Fruit fly (Drosophila melanogaster) whole organism, embryonic: Measurements from ENCODE around the gene CG5828.

Experiments
- Abd-B ChIP-seq: fragments of 200-800 bp; sonication (Bioruptor generic); optimal IDR thresholded peaks from 2 replicates; lab custom pipeline; 2018; ENCODE audit warnings: missing biosample characterization, mild to moderate bottlenecking, missing genetic modification characterization, moderate library complexity
- C15 ChIP-seq: fragments of 200-800 bp; sonication (Bioruptor generic); IDR thresholded peaks from 3 replicates; pipeline ENCODE4 v1.3.6; 2022; ENCODE audit warnings: missing biosample characterization, missing genetic modification characterization
- CG10209 ChIP-seq: fragments of 200-800 bp; sonication (Bioruptor generic); optimal IDR thresholded peaks from 3 replicates; lab custom pipeline; 2017; ENCODE audit warnings: missing biosample characterization, mild to moderate bottlenecking, missing genetic modification characterization, missing genetic modification reagents
- CG10274 ChIP-seq: fragments of 200-800 bp; sonication (Bioruptor generic); optimal IDR thresholded peaks from 3 replicates; lab custom pipeline; 2017; ENCODE audit warnings: missing biosample characterization, mild to moderate bottlenecking, missing genetic modification characterization
- CG11085 ChIP-seq: fragments of 200-800 bp; sonication (Bioruptor generic); IDR thresholded peaks from 2 replicates; pipeline ENCODE4 v1.3.6; 2022; ENCODE audit warnings: missing biosample characterization, missing genetic modification characterization
- CG12744 ChIP-seq: fragments of 200-800 bp; sonication (Bioruptor generic); optimal IDR thresholded peaks from 2 replicates; lab custom pipeline; 2016; ENCODE audit warnings: missing biosample characterization, missing genetic modification characterization
- CG12942 ChIP-seq: fragments of 200-800 bp; sonication (Bioruptor generic); optimal IDR thresholded peaks from 3 replicates; lab custom pipeline; 2016; ENCODE audit warnings: missing biosample characterization, missing genetic modification characterization
- CG14050 ChIP-seq: fragments of 200-800 bp; sonication (Bioruptor generic); IDR thresholded peaks from 3 replicates; pipeline ENCODE4 v1.3.6; 2022; ENCODE audit warnings: missing biosample characterization, missing genetic modification characterization
- CG15514 ChIP-seq: fragments of 200-800 bp; sonication (Bioruptor generic); optimal IDR thresholded peaks from 3 replicates; lab custom pipeline; 2017; ENCODE audit warnings: missing biosample characterization, missing genetic modification characterization, mild to moderate bottlenecking, moderate library complexity, missing genetic modification reagents
- CG18262 ChIP-seq: fragments of 200-800 bp; optimal IDR thresholded peaks from 3 replicates; lab custom pipeline; 2019; ENCODE audit warnings: missing biosample characterization, mild to moderate bottlenecking, missing genetic modification characterization, moderate library complexity
- CG32767 ChIP-seq: fragments of 200-800 bp; sonication (Bioruptor generic); IDR thresholded peaks from 2 replicates; pipeline ENCODE4 v1.3.6; 2022; ENCODE audit warnings: missing biosample characterization, missing genetic modification characterization
- CG33213 ChIP-seq: fragments of 200-800 bp; sonication (Bioruptor generic); optimal IDR thresholded peaks from 3 replicates; lab custom pipeline; 2016; ENCODE audit warnings: missing biosample characterization, missing genetic modification characterization
- CG4707 ChIP-seq: fragments of 200-800 bp; sonication (Bioruptor generic); optimal IDR thresholded peaks from 2 replicates; lab custom pipeline; 2018; ENCODE audit warnings: missing biosample characterization, mild to moderate bottlenecking, missing genetic modification characterization, moderate library complexity
- CG5180 ChIP-seq: fragments of 200-800 bp; sonication (Bioruptor generic); optimal IDR thresholded peaks from 3 replicates; lab custom pipeline; 2017; ENCODE audit warnings: missing biosample characterization, missing genetic modification characterization, mild to moderate bottlenecking, moderate library complexity, missing genetic modification reagents
- CG7271 ChIP-seq: fragments of 200-800 bp; sonication (Bioruptor generic); optimal IDR thresholded peaks from 2 replicates; lab custom pipeline; 2018; ENCODE audit warnings: missing biosample characterization, mild to moderate bottlenecking, missing genetic modification characterization, moderate library complexity
- CG7963 ChIP-seq: fragments of 200-800 bp; sonication (Bioruptor generic); IDR thresholded peaks from 3 replicates; pipeline ENCODE4 v1.3.6; 2022; ENCODE audit warnings: missing biosample characterization, missing genetic modification characterization; ENCODE audit not compliant: partially characterized antibody
- CG8359 ChIP-seq: fragments of 200-800 bp; sonication (Bioruptor generic); optimal IDR thresholded peaks from 2 replicates; lab custom pipeline; 2017; ENCODE audit warnings: missing biosample characterization, mild to moderate bottlenecking, missing genetic modification characterization, borderline replicate concordance
- CHES-1-like ChIP-seq: fragments of 200-800 bp; sonication (Bioruptor generic); optimal IDR thresholded peaks from 2 replicates; lab custom pipeline; 2016; ENCODE audit warnings: missing biosample characterization, missing genetic modification characterization
- CkIIα-i1 ChIP-seq: fragments of 200-800 bp; sonication (Bioruptor generic); IDR thresholded peaks from 2 replicates; pipeline ENCODE4 v1.3.6; 2022; ENCODE audit warnings: missing biosample characterization, missing genetic modification characterization
- D19B ChIP-seq: fragments of 200-800 bp; sonication (Bioruptor generic); optimal IDR thresholded peaks from 2 replicates; lab custom pipeline; 2017; ENCODE audit warnings: missing biosample characterization, mild to moderate bottlenecking, missing genetic modification characterization
- Dek ChIP-seq: fragments of 200-800 bp; sonication (Bioruptor generic); optimal IDR thresholded peaks from 3 replicates; lab custom pipeline; 2019; ENCODE audit warnings: missing biosample characterization, mild to moderate bottlenecking, missing genetic modification characterization, moderate library complexity
- Dll ChIP-seq: fragments of 200-800 bp; sonication (Bioruptor generic); IDR thresholded peaks from 4 replicates; pipeline ENCODE4 v1.3.6; 2022; ENCODE audit warnings: missing biosample characterization, missing genetic modification characterization; ENCODE audit not compliant: partially characterized antibody
- ERR ChIP-seq: fragments of 200-800 bp; sonication (Bioruptor generic); optimal IDR thresholded peaks from 2 replicates; lab custom pipeline; 2016; ENCODE audit warnings: missing biosample characterization, missing genetic modification characterization
- Elba2 ChIP-seq: fragments of 200-800 bp; sonication (Bioruptor generic); optimal IDR thresholded peaks from 3 replicates; lab custom pipeline; 2016; ENCODE audit warnings: missing biosample characterization, missing genetic modification characterization
- Ets97D ChIP-seq: fragments of 200-800 bp; sonication (Bioruptor generic); optimal IDR thresholded peaks from 3 replicates; lab custom pipeline; 2016; ENCODE audit warnings: missing biosample characterization, missing genetic modification characterization
- HLH54F ChIP-seq: fragments of 200-800 bp; sonication (Bioruptor generic); optimal IDR thresholded peaks from 3 replicates; lab custom pipeline; 2016; ENCODE audit warnings: missing biosample characterization, missing genetic modification characterization
- Lim3 ChIP-seq: fragments of 200-800 bp; sonication (Bioruptor generic); IDR thresholded peaks from 2 replicates; pipeline ENCODE4 v1.3.6; 2022; ENCODE audit warnings: missing biosample characterization, missing genetic modification characterization
- Max ChIP-seq: fragments of 200-800 bp; sonication (Bioruptor generic); optimal IDR thresholded peaks from 2 replicates; lab custom pipeline; 2016; ENCODE audit warnings: missing biosample characterization, mild to moderate bottlenecking, missing genetic modification characterization
- NK7.1 ChIP-seq: fragments of 200-800 bp; sonication (Bioruptor generic); optimal IDR thresholded peaks from 3 replicates; lab custom pipeline; 2016; ENCODE audit warnings: missing biosample characterization, missing genetic modification characterization
- ac ChIP-seq: fragments of 200-800 bp; sonication (Bioruptor generic); optimal IDR thresholded peaks from 3 replicates; lab custom pipeline; 2017; ENCODE audit warnings: missing biosample characterization, mild to moderate bottlenecking, missing genetic modification characterization
- amos ChIP-seq: fragments of 200-800 bp; sonication (Bioruptor generic); IDR thresholded peaks from 2 replicates; pipeline ENCODE4 v1.3.6; 2022; ENCODE audit warnings: missing biosample characterization, missing genetic modification characterization; ENCODE audit not compliant: partially characterized antibody
- ase ChIP-seq: fragments of 200-800 bp; sonication (Bioruptor generic); IDR thresholded peaks from 3 replicates; pipeline ENCODE4 v1.3.6; 2022; ENCODE audit warnings: missing biosample characterization, missing genetic modification characterization
- ato ChIP-seq: fragments of 200-800 bp; sonication (Bioruptor generic); IDR thresholded peaks from 2 replicates; pipeline ENCODE4 v1.3.6; 2022; ENCODE audit warnings: missing biosample characterization, missing genetic modification characterization; ENCODE audit not compliant: partially characterized antibody
- br ChIP-seq: fragments of >200 bp; optimal IDR thresholded peaks from 2 replicates; lab custom pipeline; 2017
- cg ChIP-seq: fragments of 200-800 bp; sonication (Bioruptor generic); optimal IDR thresholded peaks from 3 replicates; lab custom pipeline; 2019; ENCODE audit warnings: missing biosample characterization, mild to moderate bottlenecking, missing genetic modification characterization, moderate library complexity
- croc ChIP-seq: fragments of 200-800 bp; sonication (Bioruptor generic); conservative IDR thresholded peaks from 3 replicates; pipeline ENCODE4 v1.3.6; 2022; ENCODE audit warnings: missing biosample characterization, missing genetic modification characterization
- dan ChIP-seq: fragments of 200-800 bp; sonication (Bioruptor generic); IDR thresholded peaks from 2 replicates; pipeline ENCODE4 v1.3.6; 2022; ENCODE audit warnings: missing biosample characterization, missing genetic modification characterization
- eyg ChIP-seq: fragments of 200-800 bp; sonication (Bioruptor generic); optimal IDR thresholded peaks from 3 replicates; lab custom pipeline; 2016; ENCODE audit warnings: missing biosample characterization, missing genetic modification characterization
- grau ChIP-seq: fragments of 200-800 bp; optimal IDR thresholded peaks from 3 replicates; lab custom pipeline; 2019; ENCODE audit warnings: missing biosample characterization, mild to moderate bottlenecking, missing genetic modification characterization, moderate library complexity
- gsb-n ChIP-seq: fragments of 200-800 bp; sonication (Bioruptor generic); optimal IDR thresholded peaks from 3 replicates; lab custom pipeline; 2018; ENCODE audit warnings: missing biosample characterization, mild to moderate bottlenecking, missing genetic modification characterization
- ken ChIP-seq: fragments of 200-800 bp; sonication (Bioruptor generic); IDR thresholded peaks from 3 replicates; pipeline ENCODE4 v1.3.6; 2022; ENCODE audit warnings: missing biosample characterization, missing genetic modification characterization
- lilli ChIP-seq: fragments of 200-800 bp; sonication (Bioruptor generic); optimal IDR thresholded peaks from 3 replicates; lab custom pipeline; 2016; ENCODE audit warnings: missing biosample characterization, missing genetic modification characterization
- lola ChIP-seq, 3 experiments: fragments of >200 bp in 2 of 3; fragments of 200-800 bp in 1 of 3; sonication (Bioruptor generic) in 1 of 3; optimal IDR thresholded peaks; 2 replicates each; lab custom pipeline; 2017 to 2019; ENCODE audit warnings: missing biosample characterization in 3 of 3, missing genetic modification characterization in 3 of 3, mild to moderate bottlenecking in 1 of 3, moderate library complexity in 1 of 3
- lov ChIP-seq, 2 experiments: fragments of 200-800 bp in 1 of 2; fragments of >200 bp in 1 of 2; sonication (Bioruptor generic) in 1 of 2; IDR thresholded peaks in 1 of 2; optimal IDR thresholded peaks in 1 of 2; 2 replicates in 1 of 2; 3 replicates in 1 of 2; pipeline versions ENCODE4 v1.3.6 to Lab custom; 2017 to 2022; ENCODE audit warnings: missing biosample characterization in 1 of 2, missing genetic modification characterization in 1 of 2
- pho ChIP-seq: fragments of 200-800 bp; sonication (Bioruptor generic); optimal IDR thresholded peaks from 2 replicates; lab custom pipeline; 2016; ENCODE audit warnings: missing biosample characterization, missing genetic modification characterization
- run ChIP-seq: fragments of 200-800 bp; sonication (Bioruptor generic); optimal IDR thresholded peaks from 3 replicates; lab custom pipeline; 2018; ENCODE audit warnings: missing biosample characterization, mild to moderate bottlenecking, missing genetic modification characterization
- salm ChIP-seq: fragments of 200-800 bp; sonication (Bioruptor generic); optimal IDR thresholded peaks from 2 replicates; lab custom pipeline; 2018; ENCODE audit warnings: missing biosample characterization, mild to moderate bottlenecking, missing genetic modification characterization
- slou ChIP-seq: fragments of 200-800 bp; sonication (Bioruptor generic); optimal IDR thresholded peaks from 3 replicates; lab custom pipeline; 2016; ENCODE audit warnings: missing biosample characterization, missing genetic modification characterization
- slp2 ChIP-seq: fragments of 200-800 bp; sonication (Bioruptor generic); optimal IDR thresholded peaks from 2 replicates; lab custom pipeline; 2016; ENCODE audit warnings: missing biosample characterization, missing genetic modification characterization
- tio ChIP-seq: fragments of 200-800 bp; sonication (Bioruptor generic); optimal IDR thresholded peaks from 2 replicates; lab custom pipeline; 2017; ENCODE audit warnings: missing biosample characterization, missing genetic modification characterization, inconsistent platforms
- vvl ChIP-seq: fragments of 200-800 bp; sonication (Bioruptor generic); IDR thresholded peaks from 2 replicates; pipeline ENCODE4 v1.3.6; 2022; ENCODE audit warnings: missing biosample characterization, missing genetic modification characterization

CG5828 gene

dm6 chr2L:5108273-5108653 lies 14.5 kb downstream of the CG5828 start:
- TF ChIP-seq pho (no peak), lilli (GFP tag; lab: Kevin White, UChicago) (no peak), dan (GFP tag; lab: Robert Waterston, UW) (no peak), CG7963 (GFP tag; lab: Robert Waterston, UW) (no peak), gsb-n (tag; lab: Kevin White, UChicago) (no peak), Ets97D (GFP tag; lab: Kevin White, UChicago) (no peak), Lim3 (GFP tag; lab: Robert Waterston, UW) (no peak), C15 (GFP tag; lab: Robert Waterston, UW) (no peak), CG8359 (GFP tag; lab: Kevin White, UChicago) (no peak), CG12942 (GFP tag; lab: Kevin White, UChicago) (no peak), Dek (tag; lab: Kevin White, UChicago) (no peak), amos (GFP tag; lab: Robert Waterston, UW) (peak; percentile 42; the same call in 1 of the 2 replicates), CG12744 (GFP tag; lab: Kevin White, UChicago) (no peak), ac (GFP tag; lab: Kevin White, UChicago) (no peak), CG5180 (GFP tag; lab: Kevin White, UChicago) (peak; percentile 83), ken (no peak), ERR (GFP tag; lab: Kevin White, UChicago) (no peak), CG10209 (no peak), CG14050 (GFP tag; lab: Robert Waterston, UW) (no peak), eyg (GFP tag; lab: Kevin White, UChicago) (no peak), slou (GFP tag; lab: Kevin White, UChicago) (no peak), CkIIα-i1 (GFP tag; lab: Robert Waterston, UW) (no peak), HLH54F (no peak), slp2 (GFP tag; lab: Kevin White, UChicago) (no peak), Abd-B (GFP tag; lab: Kevin White, UChicago) (no peak), br (lab: Kevin White, UChicago) (no peak), Dll (peak; percentile 50; the same call in 1 of the 4 replicates), tio (GFP tag; lab: Kevin White, UChicago) (no peak), CG18262 (no peak), CG33213 (GFP tag; lab: Kevin White, UChicago) (no peak), croc (GFP tag; lab: Robert Waterston, UW) (no peak), NK7.1 (GFP tag; lab: Kevin White, UChicago) (no peak), Max (GFP tag; lab: Kevin White, UChicago) (no peak), Elba2 (GFP tag; lab: Kevin White, UChicago) (no peak), grau (no peak), lov (optimal IDR thresholded peaks at IDR 0.05; lab: Kevin White, UChicago) (no peak), lov (GFP tag; IDR thresholded peaks at IDR 0.05; lab: Robert Waterston, UW) (peak; percentile 13; the same call in 1 of the 3 replicates), ato (GFP tag; lab: Robert Waterston, UW) (peak; percentile 50; the same call in 1 of the 2 replicates), CG10274 (GFP tag; lab: Kevin White, UChicago) (no peak), CG15514 (no peak), run (tag; lab: Kevin White, UChicago) (no peak), CG32767 (GFP tag; lab: Robert Waterston, UW) (no peak), salm (tag; lab: Kevin White, UChicago) (no peak), cg (peak; percentile 31), lola (GFP tag; optimal IDR thresholded peaks at IDR 0.05; lab: Kevin White, UChicago) (no peak), CG4707 (GFP tag; lab: Kevin White, UChicago) (no peak), ase (GFP tag; lab: Robert Waterston, UW) (no peak), CG7271 (no peak), vvl (GFP tag; lab: Robert Waterston, UW) (no peak; the same call in 1 of the 2 replicates), CG11085 (GFP tag; lab: Robert Waterston, UW) (no peak), D19B (GFP tag; lab: Kevin White, UChicago) (no peak), CHES-1-like (GFP tag; lab: Kevin White, UChicago) (no peak)
